Fruit fly (Drosophila melanogaster) Kc167 (cell line): ENCODE results near the gene grp.

Source experiments
- Myc ChIP-seq: fragments of >200 bp; optimal IDR thresholded peaks from 2 replicates; lab custom pipeline; 2017; ENCODE audit warnings: missing external identifiers
- Sin3A ChIP-seq: fragments of >200 bp; optimal IDR thresholded peaks from 2 replicates; lab custom pipeline; 2018; ENCODE audit warnings: missing external identifiers
- h ChIP-seq: fragments of >200 bp; optimal IDR thresholded peaks from 3 replicates; lab custom pipeline; 2018; ENCODE audit warnings: missing external identifiers
- insv ChIP-seq: fragments of >200 bp; optimal IDR thresholded peaks from 3 replicates; lab custom pipeline; 2018; ENCODE audit warnings: missing external identifiers
- psq ChIP-seq: fragments of >200 bp; optimal IDR thresholded peaks from 2 replicates; lab custom pipeline; 2017; ENCODE audit warnings: missing external identifiers
- ttk ChIP-seq: sonication (Bioruptor generic); optimal IDR thresholded peaks from 2 replicates; lab custom pipeline; 2017; ENCODE audit warnings: missing external identifiers

The grp gene

dm6 chr2L:16679817-16680683 lies at the start of gene grp, which contains the start of gene squ:
grp (plus strand) TSS chr2L:16680054.
squ (plus strand) TSS chr2L:16680054.
- no peak for TF ChIP-seq insv
- TF ChIP-seq Sin3A (lab: Kevin White, UChicago) = no peak
- TF ChIP-seq h = no peak
- TF ChIP-seq ttk (lab: Kevin White, UChicago) = no peak
- no peak for TF ChIP-seq psq (lab: Kevin White, UChicago)
- no peak for TF ChIP-seq Myc

dm6 chr2L:16637335-16637734 lies 42.5 kb upstream of the grp start:
- TF ChIP-seq Myc (no peak), Sin3A (lab: Kevin White, UChicago) (no peak), h (no peak), insv (no peak), ttk (lab: Kevin White, UChicago) (no peak)

DNA sequence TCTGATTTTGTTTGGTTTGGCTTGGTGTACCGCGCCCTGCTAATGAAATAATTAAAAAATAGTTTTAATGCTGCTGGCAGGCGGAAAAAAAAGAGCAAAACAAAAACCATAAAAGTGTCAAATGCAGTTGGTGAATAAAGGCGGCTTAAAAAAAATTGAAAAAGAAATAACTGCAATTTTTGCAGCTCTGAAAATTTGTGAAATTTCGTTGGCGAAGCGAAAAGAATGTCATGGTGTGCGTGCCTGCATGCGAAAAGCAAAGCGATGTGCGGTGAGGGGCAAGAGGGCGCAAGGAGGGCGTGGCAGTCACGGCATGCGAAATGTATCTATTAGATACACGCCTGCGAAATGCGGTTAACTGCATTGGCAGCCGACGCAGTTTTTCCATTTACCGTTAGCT lies 41.5 kb upstream of the grp start:
- TF ChIP-seq ttk (lab: Kevin White, UChicago) (no peak), h (no peak), Sin3A (lab: Kevin White, UChicago) (no peak), Myc (no peak), insv (no peak), psq (lab: Kevin White, UChicago) (no peak)

dm6 chr2L:16640846-16641245 lies 39.0 kb upstream of the grp start:
- no peak for TF ChIP-seq ttk (lab: Kevin White, UChicago)
- TF ChIP-seq insv = no peak
- TF ChIP-seq h = no peak
- TF ChIP-seq Sin3A (lab: Kevin White, UChicago) = no peak
- no peak for TF ChIP-seq psq (lab: Kevin White, UChicago)
- no peak for TF ChIP-seq Myc

DNA sequence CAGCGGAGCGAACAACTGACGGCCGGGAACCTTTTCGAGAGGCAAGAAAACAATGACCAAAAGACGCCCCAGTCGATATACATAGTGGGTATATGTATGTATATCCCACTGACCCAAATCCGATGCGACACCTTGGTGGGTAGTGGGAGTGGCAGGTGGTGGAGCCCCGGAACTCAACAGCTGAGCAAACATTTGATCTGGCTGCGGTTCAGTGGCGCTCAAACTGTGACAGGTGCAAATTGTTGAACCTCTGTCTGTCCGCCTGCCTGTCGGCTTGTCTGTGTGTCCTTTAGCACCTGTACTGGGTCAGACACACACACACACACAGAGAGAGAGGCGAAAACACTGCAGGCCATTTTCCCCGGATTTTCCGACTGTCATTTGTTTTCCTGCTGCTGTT lies 36.4 kb upstream of the grp start:
- no peak for TF ChIP-seq h
- no peak for TF ChIP-seq psq (lab: Kevin White, UChicago)
- no peak for TF ChIP-seq insv
- no peak for TF ChIP-seq ttk (lab: Kevin White, UChicago)
- no peak for TF ChIP-seq Sin3A (lab: Kevin White, UChicago)
- no peak for TF ChIP-seq Myc

- TF ChIP-seq ttk (lab: Kevin White, UChicago) = no peak
- no peak for TF ChIP-seq Sin3A (lab: Kevin White, UChicago)
- no peak for TF ChIP-seq psq (lab: Kevin White, UChicago)
- TF ChIP-seq h = no peak
- no peak for TF ChIP-seq Myc
- no peak for TF ChIP-seq insv
These were observed 35.9 kb upstream of the grp start for dm6 chr2L:16643961-16644360.

dm6 chr2L:16645479-16646302 lies 34.2 kb upstream of the grp start:
- TF ChIP-seq h (no peak), insv (no peak), Sin3A (lab: Kevin White, UChicago) (no peak), ttk (lab: Kevin White, UChicago) (no peak), psq (lab: Kevin White, UChicago) (no peak), Myc (no peak)

- no peak for TF ChIP-seq h
- TF ChIP-seq ttk (lab: Kevin White, UChicago) = no peak
- TF ChIP-seq psq (lab: Kevin White, UChicago) = no peak
- TF ChIP-seq insv = no peak
- TF ChIP-seq Sin3A (lab: Kevin White, UChicago) = no peak
- TF ChIP-seq Myc = no peak
These were observed 32.1 kb upstream of the grp start for dm6 chr2L:16647773-16648172.

DNA sequence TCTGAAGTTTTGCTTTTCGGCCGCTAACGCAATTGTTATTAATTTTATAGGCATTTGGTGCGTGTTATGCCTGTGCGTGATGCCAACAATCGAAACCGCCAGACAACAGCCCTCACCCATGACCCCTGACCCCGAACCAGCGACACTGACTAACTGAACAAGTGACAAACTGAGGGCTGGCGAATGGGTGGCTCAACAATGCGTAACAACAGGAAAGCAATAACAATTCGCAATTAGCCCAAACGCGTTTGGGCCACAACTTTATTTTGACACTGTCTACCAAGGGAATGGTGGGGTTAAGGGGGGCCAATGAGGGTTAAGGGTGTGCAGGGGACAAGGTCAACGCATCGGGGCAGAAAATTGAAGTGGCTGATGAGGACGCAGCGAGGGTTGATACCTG lies 30.9 kb upstream of the grp start:
- TF ChIP-seq insv = no peak
- TF ChIP-seq Myc = no peak
- TF ChIP-seq h = no peak
- no peak for TF ChIP-seq ttk (lab: Kevin White, UChicago)
- no peak for TF ChIP-seq psq (lab: Kevin White, UChicago)

DNA sequence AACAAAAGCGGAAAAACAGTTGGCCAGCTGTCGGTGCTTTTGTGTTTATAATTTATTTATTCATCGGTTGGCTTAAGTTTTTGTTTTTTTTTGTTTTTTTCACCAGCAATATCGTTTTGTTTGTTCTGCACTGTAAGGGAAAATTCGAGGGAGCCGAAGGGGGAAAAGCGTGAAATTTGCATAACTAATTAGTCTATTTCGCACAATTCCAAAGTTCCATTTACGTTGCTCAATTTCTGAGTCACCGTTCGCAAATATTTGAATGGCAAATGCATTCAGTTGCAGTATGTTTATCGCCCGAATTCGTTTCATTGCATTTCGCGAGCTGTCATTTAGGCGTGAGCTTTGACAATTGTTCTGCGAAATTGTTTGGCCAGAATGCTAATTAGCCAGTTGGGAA lies 26.3 kb upstream of the grp start:
- TF ChIP-seq ttk (lab: Kevin White, UChicago) (no peak), Myc (no peak), insv (no peak), h (no peak), psq (lab: Kevin White, UChicago) (no peak), Sin3A (lab: Kevin White, UChicago) (no peak)

DNA sequence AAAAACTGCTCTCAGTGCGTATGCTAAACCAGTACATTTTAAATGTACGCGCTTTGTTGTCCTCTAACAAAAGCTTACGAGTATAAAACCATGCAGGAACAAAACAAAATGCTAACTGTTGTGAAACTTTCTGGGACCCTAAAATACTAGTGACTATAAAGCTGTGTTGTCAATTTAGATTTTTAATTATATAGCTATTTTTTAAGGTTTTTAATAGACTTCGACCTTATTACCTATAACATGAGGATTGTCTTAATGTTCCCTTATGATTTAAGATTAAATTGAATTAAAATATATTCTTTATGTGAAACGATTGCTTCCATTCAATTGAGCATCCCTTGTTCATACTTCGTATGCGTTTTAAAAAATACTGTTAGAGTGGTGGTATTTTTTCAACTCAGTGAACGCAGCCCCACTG lies 23.2 kb upstream of the grp start:
- TF ChIP-seq insv = no peak
- TF ChIP-seq ttk (lab: Kevin White, UChicago) = no peak
- no peak for TF ChIP-seq h
- no peak for TF ChIP-seq Myc
- no peak for TF ChIP-seq Sin3A (lab: Kevin White, UChicago)
- no peak for TF ChIP-seq psq (lab: Kevin White, UChicago)

- TF ChIP-seq ttk (lab: Kevin White, UChicago) (no peak), psq (lab: Kevin White, UChicago) (no peak), Sin3A (lab: Kevin White, UChicago) (no peak), insv (no peak), h (no peak), Myc (no peak)
These were observed 22.4 kb upstream of the grp start for dm6 chr2L:16657467-16657866.
